Worm (Caenorhabditis elegans) whole organism, midembryonic: ENCODE data around the gene F44E5.5.

Source experiments
- T22C8.4 ChIP-seq: fragments of 200-800 bp; sonication (Bioruptor generic); IDR thresholded peaks from 2 replicates; pipeline ENCODE4 v1.3.6; 2022; ENCODE audit warnings: missing genetic modification characterization, missing compliant biosample characterization
- klf-2 ChIP-seq: fragments of 200-800 bp; sonication (Bioruptor generic); conservative IDR thresholded peaks from 2 replicates; pipeline ENCODE4 v1.3.6; 2022; ENCODE audit warnings: missing genetic modification reagents, missing genetic modification characterization, missing compliant biosample characterization
- ref-1 ChIP-seq: fragments of 200-800 bp; sonication (Bioruptor generic); conservative IDR thresholded peaks from 2 replicates; pipeline ENCODE4 v1.3.6; 2022; ENCODE audit warnings: missing genetic modification reagents, missing genetic modification characterization, missing compliant biosample characterization
- tab-1 ChIP-seq: fragments of 200-800 bp; sonication (Bioruptor generic); IDR thresholded peaks from 2 replicates; pipeline ENCODE4 v1.3.6; 2022; ENCODE audit warnings: missing genetic modification characterization, missing compliant biosample characterization
- ztf-23 ChIP-seq: fragments of 200-800 bp; sonication (Bioruptor generic); IDR thresholded peaks from 2 replicates; pipeline ENCODE4 v1.3.6; 2022; ENCODE audit warnings: missing genetic modification reagents, missing genetic modification characterization, missing compliant biosample characterization

ce11 chrII:11721604-11722003, 37.9 kb upstream of the F44E5.5 start:
- TF ChIP-seq klf-2 (GFP tag; lab: Robert Waterston, UW) (no peak), tab-1 (0 out of 2 replicates have a peak, but pooled peaks have one; percentile 24), ref-1 (GFP tag; lab: Robert Waterston, UW) (no peak), T22C8.4 (no peak), ztf-23 (GFP tag; lab: Robert Waterston, UW) (no peak)
